Fruit fly (Drosophila melanogaster) whole organism, embryonic: Measurements from ENCODE around the gene mop.

Source experiments
- Bdp1 ChIP-seq: fragments of 200-800 bp; sonication (Bioruptor generic); optimal IDR thresholded peaks from 3 replicates; lab custom pipeline; 2016; ENCODE audit warnings: missing biosample characterization, missing genetic modification characterization
- Bgb ChIP-seq: fragments of 200-800 bp; sonication (Bioruptor generic); IDR thresholded peaks from 2 replicates; pipeline ENCODE4 v1.3.6; 2022; ENCODE audit warnings: missing biosample characterization, missing genetic modification characterization; ENCODE audit not compliant: partially characterized antibody
- CG10462 ChIP-seq: fragments of 200-800 bp; sonication (Bioruptor generic); optimal IDR thresholded peaks from 2 replicates; lab custom pipeline; 2016; ENCODE audit warnings: missing biosample characterization, missing genetic modification characterization
- CG10654 ChIP-seq: fragments of 200-800 bp; sonication (Bioruptor generic); optimal IDR thresholded peaks from 2 replicates; lab custom pipeline; 2016; ENCODE audit warnings: missing biosample characterization, missing genetic modification characterization
- CG10979 ChIP-seq: fragments of 200-800 bp; sonication (Bioruptor generic); optimal IDR thresholded peaks from 2 replicates; lab custom pipeline; 2018; ENCODE audit warnings: missing biosample characterization, mild to moderate bottlenecking, missing genetic modification characterization, moderate library complexity
- CG11723 ChIP-seq: fragments of 200-800 bp; sonication (Bioruptor generic); optimal IDR thresholded peaks from 2 replicates; lab custom pipeline; 2017; ENCODE audit warnings: missing biosample characterization, mild to moderate bottlenecking, missing genetic modification characterization
- CG12769 ChIP-seq: fragments of 200-800 bp; sonication (Bioruptor generic); optimal IDR thresholded peaks from 2 replicates; lab custom pipeline; 2019; ENCODE audit warnings: missing biosample characterization, mild to moderate bottlenecking, missing genetic modification characterization, moderate library complexity
- CG13123 ChIP-seq: fragments of 200-800 bp; sonication (Bioruptor generic); optimal IDR thresholded peaks from 2 replicates; lab custom pipeline; 2016; ENCODE audit warnings: missing biosample characterization, missing genetic modification characterization
- CG14014 ChIP-seq: fragments of 200-800 bp; sonication (Bioruptor generic); IDR thresholded peaks from 2 replicates; pipeline ENCODE4 v1.3.6; 2022; ENCODE audit warnings: missing biosample characterization, missing genetic modification characterization
- CG15073 ChIP-seq: fragments of 200-800 bp; sonication (Bioruptor generic); optimal IDR thresholded peaks from 2 replicates; lab custom pipeline; 2016; ENCODE audit warnings: missing biosample characterization, missing genetic modification characterization
- CG15269 ChIP-seq: fragments of 200-800 bp; sonication (Bioruptor generic); optimal IDR thresholded peaks from 2 replicates; lab custom pipeline; 2018; ENCODE audit warnings: missing biosample characterization, mild to moderate bottlenecking, missing genetic modification characterization, moderate library complexity
- CG15479 ChIP-seq: fragments of 200-800 bp; sonication (Bioruptor generic); optimal IDR thresholded peaks from 3 replicates; lab custom pipeline; 2019; ENCODE audit warnings: missing biosample characterization, mild to moderate bottlenecking, missing genetic modification characterization, moderate library complexity
- CG18476 ChIP-seq: fragments of 200-800 bp; sonication (Bioruptor generic); optimal IDR thresholded peaks from 2 replicates; lab custom pipeline; 2016; ENCODE audit warnings: missing biosample characterization, mild to moderate bottlenecking, missing genetic modification characterization
- CG31224 ChIP-seq: fragments of 200-800 bp; sonication (Bioruptor generic); IDR thresholded peaks from 2 replicates; pipeline ENCODE4 v1.3.6; 2022; ENCODE audit warnings: missing biosample characterization, missing genetic modification characterization
- CG32772 ChIP-seq: fragments of 200-800 bp; sonication (Bioruptor generic); IDR thresholded peaks from 2 replicates; pipeline ENCODE4 v1.3.6; 2022; ENCODE audit warnings: missing biosample characterization, missing genetic modification characterization
- CG3281 ChIP-seq: fragments of 200-800 bp; sonication (Bioruptor generic); optimal IDR thresholded peaks from 3 replicates; lab custom pipeline; 2017; ENCODE audit warnings: missing biosample characterization, mild to moderate bottlenecking, missing genetic modification characterization
- CG43689 ChIP-seq: fragments of 200-800 bp; sonication (Bioruptor generic); IDR thresholded peaks from 2 replicates; pipeline ENCODE4 v1.3.6; 2022; ENCODE audit warnings: missing biosample characterization, missing genetic modification characterization
- CG6254 ChIP-seq: fragments of 200-800 bp; sonication (Bioruptor generic); optimal IDR thresholded peaks from 3 replicates; lab custom pipeline; 2017; ENCODE audit warnings: mild to moderate bottlenecking, missing biosample characterization, missing genetic modification reagents, missing genetic modification characterization
- CG7786 ChIP-seq: fragments of 200-800 bp; sonication (Bioruptor generic); optimal IDR thresholded peaks from 2 replicates; lab custom pipeline; 2016; ENCODE audit warnings: missing biosample characterization, missing genetic modification characterization
- Camta ChIP-seq: fragments of 200-800 bp; sonication (Bioruptor generic); optimal IDR thresholded peaks from 2 replicates; lab custom pipeline; 2016; ENCODE audit warnings: missing biosample characterization, missing genetic modification characterization
- Dad ChIP-seq: fragments of 200-800 bp; sonication (Bioruptor generic); optimal IDR thresholded peaks from 3 replicates; lab custom pipeline; 2016; ENCODE audit warnings: missing biosample characterization, missing genetic modification characterization
- Dll ChIP-seq: fragments of 200-800 bp; sonication (Bioruptor generic); IDR thresholded peaks from 4 replicates; pipeline ENCODE4 v1.3.6; 2022; ENCODE audit warnings: missing biosample characterization, missing genetic modification characterization; ENCODE audit not compliant: partially characterized antibody
- Dref ChIP-seq: fragments of 200-800 bp; sonication (Bioruptor generic); IDR thresholded peaks from 2 replicates; pipeline ENCODE4 v1.3.6; 2022; ENCODE audit warnings: missing biosample characterization, missing genetic modification characterization
- E2f1 ChIP-seq: fragments of 200-800 bp; sonication (Bioruptor generic); IDR thresholded peaks from 2 replicates; pipeline ENCODE4 v1.3.6; 2022; ENCODE audit warnings: missing biosample characterization, missing genetic modification characterization
- HHEX ChIP-seq: fragments of 200-800 bp; sonication (Bioruptor generic); optimal IDR thresholded peaks from 3 replicates; lab custom pipeline; 2017; ENCODE audit warnings: missing biosample characterization, mild to moderate bottlenecking, missing genetic modification characterization, missing genetic modification reagents
- HLH4C ChIP-seq: fragments of 200-800 bp; sonication (Bioruptor generic); IDR thresholded peaks from 3 replicates; pipeline ENCODE4 v1.3.6; 2022; ENCODE audit warnings: missing biosample characterization, missing genetic modification characterization; ENCODE audit not compliant: partially characterized antibody
- Hr3 ChIP-seq: fragments of 200-800 bp; sonication (Bioruptor generic); optimal IDR thresholded peaks from 3 replicates; lab custom pipeline; 2016; ENCODE audit warnings: missing biosample characterization, missing genetic modification characterization
- Kr ChIP-seq: fragments of 200-800 bp; sonication (Bioruptor generic); optimal IDR thresholded peaks from 2 replicates; lab custom pipeline; 2017; ENCODE audit warnings: missing biosample characterization, mild to moderate bottlenecking, missing genetic modification characterization
- Max ChIP-seq: fragments of 200-800 bp; sonication (Bioruptor generic); optimal IDR thresholded peaks from 2 replicates; lab custom pipeline; 2016; ENCODE audit warnings: missing biosample characterization, mild to moderate bottlenecking, missing genetic modification characterization
- Mes4 ChIP-seq: fragments of 200-800 bp; sonication (Bioruptor generic); optimal IDR thresholded peaks from 2 replicates; lab custom pipeline; 2016; ENCODE audit warnings: missing biosample characterization, missing genetic modification characterization
- Ssrp ChIP-seq: fragments of 200-800 bp; sonication (Bioruptor generic); optimal IDR thresholded peaks from 2 replicates; lab custom pipeline; 2018; ENCODE audit warnings: missing biosample characterization, mild to moderate bottlenecking, missing genetic modification characterization, moderate library complexity
- TFAM ChIP-seq: fragments of 200-800 bp; sonication (Bioruptor generic); optimal IDR thresholded peaks from 2 replicates; lab custom pipeline; 2017; ENCODE audit warnings: missing biosample characterization, missing genetic modification characterization, inconsistent platforms
- YL-1 ChIP-seq: fragments of 200-800 bp; sonication (Bioruptor generic); optimal IDR thresholded peaks from 3 replicates; lab custom pipeline; 2017; ENCODE audit warnings: missing biosample characterization, mild to moderate bottlenecking, missing genetic modification characterization
- ato ChIP-seq: fragments of 200-800 bp; sonication (Bioruptor generic); IDR thresholded peaks from 2 replicates; pipeline ENCODE4 v1.3.6; 2022; ENCODE audit warnings: missing biosample characterization, missing genetic modification characterization; ENCODE audit not compliant: partially characterized antibody
- bcd ChIP-seq: fragments of 200-800 bp; sonication (Bioruptor generic); optimal IDR thresholded peaks from 2 replicates; lab custom pipeline; 2017; ENCODE audit warnings: missing biosample characterization, mild to moderate bottlenecking, missing genetic modification characterization
- croc ChIP-seq: fragments of 200-800 bp; sonication (Bioruptor generic); conservative IDR thresholded peaks from 3 replicates; pipeline ENCODE4 v1.3.6; 2022; ENCODE audit warnings: missing biosample characterization, missing genetic modification characterization
- disco-r ChIP-seq: fragments of 200-800 bp; sonication (Bioruptor generic); optimal IDR thresholded peaks from 2 replicates; lab custom pipeline; 2016; ENCODE audit warnings: missing biosample characterization, missing genetic modification characterization
- fd96Cb ChIP-seq: fragments of 200-800 bp; sonication (Bioruptor generic); optimal IDR thresholded peaks from 2 replicates; lab custom pipeline; 2018; ENCODE audit warnings: missing biosample characterization, mild to moderate bottlenecking, missing genetic modification characterization, moderate library complexity
- gcm ChIP-seq: fragments of 200-800 bp; sonication (Bioruptor generic); optimal IDR thresholded peaks from 2 replicates; lab custom pipeline; 2019; ENCODE audit warnings: missing biosample characterization, mild to moderate bottlenecking, missing genetic modification characterization, moderate library complexity
- jing ChIP-seq: fragments of 200-800 bp; sonication (Bioruptor generic); optimal IDR thresholded peaks from 2 replicates; lab custom pipeline; 2018; ENCODE audit warnings: missing biosample characterization, mild to moderate bottlenecking, missing genetic modification characterization
- mld ChIP-seq: fragments of 200-800 bp; sonication (Bioruptor generic); IDR thresholded peaks from 3 replicates; pipeline ENCODE4 v1.3.6; 2022; ENCODE audit warnings: missing biosample characterization, missing genetic modification characterization; ENCODE audit not compliant: partially characterized antibody
- nmo ChIP-seq: fragments of 200-800 bp; sonication (Bioruptor generic); optimal IDR thresholded peaks from 2 replicates; lab custom pipeline; 2018; ENCODE audit warnings: missing biosample characterization, mild to moderate bottlenecking, missing genetic modification characterization, moderate library complexity
- org-1 ChIP-seq: fragments of 200-800 bp; sonication (Bioruptor generic); optimal IDR thresholded peaks from 2 replicates; lab custom pipeline; 2017; ENCODE audit warnings: missing biosample characterization, missing genetic modification characterization
- pnt ChIP-seq: fragments of 200-800 bp; sonication (Bioruptor generic); optimal IDR thresholded peaks from 3 replicates; lab custom pipeline; 2016; ENCODE audit warnings: missing biosample characterization, missing genetic modification characterization
- tgo ChIP-seq: fragments of 200-800 bp; sonication (Bioruptor generic); IDR thresholded peaks from 3 replicates; pipeline ENCODE4 v1.3.6; 2022; ENCODE audit warnings: missing biosample characterization, missing genetic modification characterization
- yki ChIP-seq: fragments of >200 bp; optimal IDR thresholded peaks from 3 replicates; lab custom pipeline; 2018
- z ChIP-seq: fragments of 200-800 bp; sonication (Bioruptor generic); IDR thresholded peaks from 3 replicates; pipeline ENCODE4 v1.3.6; 2022; ENCODE audit warnings: missing biosample characterization, missing genetic modification characterization
- zen2 ChIP-seq: fragments of 200-800 bp; sonication (Bioruptor generic); IDR thresholded peaks from 3 replicates; pipeline ENCODE4 v1.3.6; 2022; ENCODE audit warnings: missing biosample characterization, missing genetic modification characterization; ENCODE audit not compliant: partially characterized antibody

mop gene

DNA sequence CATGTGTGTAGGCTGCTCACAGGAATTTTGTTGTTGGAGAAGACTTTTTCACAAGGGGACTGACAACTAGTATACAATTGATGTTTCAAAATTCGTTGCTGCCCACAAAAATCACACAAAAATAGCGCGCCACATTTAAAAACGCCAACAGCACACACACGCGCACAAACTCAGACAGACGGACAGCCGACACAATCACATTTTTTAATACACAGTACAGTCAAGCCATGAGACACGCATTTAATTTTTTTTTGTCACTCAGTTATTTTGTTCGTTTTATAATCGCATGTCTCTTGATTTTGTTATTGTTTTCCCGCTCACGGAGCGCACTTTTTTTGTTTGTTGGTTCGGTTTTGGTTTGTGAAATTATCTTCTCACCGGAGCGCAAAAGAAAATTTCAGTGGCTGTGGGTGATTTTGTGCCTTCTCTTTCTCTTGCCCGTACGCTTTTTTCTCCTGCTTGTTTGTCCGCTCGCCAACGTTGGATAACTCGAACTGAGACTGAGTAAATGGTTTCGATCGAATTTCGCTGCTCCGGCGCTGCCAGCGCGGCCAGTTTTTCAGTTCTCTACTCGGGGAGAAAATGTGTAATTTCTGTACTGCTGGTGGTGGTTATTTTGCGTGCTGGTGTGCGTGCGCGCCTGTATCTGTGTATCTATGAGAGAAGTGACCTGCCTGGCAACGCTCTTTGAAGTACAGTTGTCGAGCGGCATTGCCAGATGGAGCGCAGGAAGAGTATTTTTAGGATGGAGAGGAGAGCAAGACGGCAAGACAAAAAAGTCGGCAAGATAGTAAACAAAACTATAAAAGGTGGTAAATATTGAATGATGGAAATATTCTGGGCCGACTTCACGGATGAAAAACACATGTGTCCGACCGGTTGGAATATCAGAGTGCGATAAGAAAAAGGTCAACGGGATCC lies 18.2 kb downstream of the mop start, which contains the start of gene CG42507 (continued):
- TF ChIP-seq CG13123 (GFP tag; lab: Kevin White, UChicago) (no peak), Kr (GFP tag; lab: Kevin White, UChicago) (peak; percentile 77), CG32772 (GFP tag; lab: Robert Waterston, UW) (no peak), YL-1 (GFP tag; lab: Kevin White, UChicago) (peak; percentile 35), Max (no peak), gcm (GFP tag; lab: Kevin White, UChicago) (peak; percentile 62), Dad (GFP tag; lab: Kevin White, UChicago) (no peak), ato (GFP tag; lab: Robert Waterston, UW) (no peak), nmo (GFP tag; lab: Kevin White, UChicago) (no peak), CG15073 (GFP tag; lab: Kevin White, UChicago) (no peak), CG6254 (GFP tag; lab: Kevin White, UChicago) (peak; percentile 45), TFAM (GFP tag; lab: Kevin White, UChicago) (peak; percentile 13), bcd (GFP tag; lab: Kevin White, UChicago) (peak; percentile 22), Hr3 (GFP tag; lab: Kevin White, UChicago) (no peak), CG43689 (no peak), CG10462 (no peak), org-1 (GFP tag; lab: Kevin White, UChicago) (no peak), Ssrp (tag; lab: Kevin White, UChicago) (no peak), z (GFP tag; lab: Robert Waterston, UW) (peak; percentile 86), HHEX (peak; percentile 50), CG15479 (GFP tag; lab: Kevin White, UChicago) (no peak), HLH4C (GFP tag; lab: Robert Waterston, UW) (no peak), CG18476 (GFP tag; lab: Kevin White, UChicago) (no peak), CG3281 (peak; percentile 71), croc (GFP tag; lab: Robert Waterston, UW) (no peak), E2f1 (GFP tag; lab: Robert Waterston, UW) (no peak), CG15269 (tag; lab: Kevin White, UChicago) (peak; percentile 30), CG7786 (no peak), fd96Cb (no peak), zen2 (GFP tag; lab: Robert Waterston, UW) (0 out of 3 replicates have a peak, but pooled peaks have one; percentile 51), mld (GFP tag; lab: Robert Waterston, UW) (no peak), Mes4 (GFP tag; lab: Kevin White, UChicago) (peak; percentile 46), CG31224 (GFP tag; lab: Robert Waterston, UW) (peak; percentile 41; the same call in 1 of the 2 replicates), Bdp1 (no peak), jing (GFP tag; lab: Kevin White, UChicago) (no peak), CG12769 (tag; lab: Kevin White, UChicago) (peak; percentile 73), Bgb (GFP tag; lab: Robert Waterston, UW) (0 out of 2 replicates have a peak, but pooled peaks have one; percentile 21), disco-r (GFP tag; lab: Kevin White, UChicago) (no peak), pnt (GFP tag; lab: Kevin White, UChicago) (peak; percentile 13), tgo (GFP tag; lab: Robert Waterston, UW) (no peak), Dref (no peak), Dll (0 out of 4 replicates have a peak, but pooled peaks have one; percentile 26), CG11723 (GFP tag; lab: Kevin White, UChicago) (peak; percentile 34), yki (lab: Kevin White, UChicago) (no peak), CG14014 (peak; percentile 54; the same call in 1 of the 2 replicates), Camta (GFP tag; lab: Kevin White, UChicago) (no peak), CG10979 (tag; lab: Kevin White, UChicago) (no peak), CG10654 (GFP tag; lab: Kevin White, UChicago) (no peak)
